Worm (Caenorhabditis elegans) whole organism, L4/young adult: Measurements from ENCODE around the gene ZK353.4.

Source experiments
- dao-5 ChIP-seq: sonication (generic microtip); optimal IDR thresholded peaks from 2 replicates; lab custom pipeline; 2016; ENCODE audit warnings: missing genotype, missing genetic modification characterization, moderate library complexity, missing compliant biosample characterization
- him-1 ChIP-seq: sonication (generic microtip); optimal IDR thresholded peaks from 2 replicates; lab custom pipeline; 2016; ENCODE audit warnings: missing genotype, missing genetic modification reagents, missing genetic modification characterization, missing compliant biosample characterization

ce11 chrIII:8432143-8432542, 42.7 kb upstream of the ZK353.4 start, which contains the start of gene ZK1236.5:
- no peak for TF ChIP-seq him-1 (tag; lab: Kevin White, UChicago)
- TF ChIP-seq dao-5 (tag; lab: Kevin White, UChicago) = no peak
